Worm (Caenorhabditis elegans) whole organism, L4 larva: ENCODE results near the gene egg-3.

Source experiments
- ZK546.5 ChIP-seq, 2 experiments: sonication (generic microtip); optimal IDR thresholded peaks; 2 replicates each; lab custom pipeline; 2017; ENCODE audit warnings: missing biosample characterization in 2 of 2, missing genetic modification characterization in 2 of 2
- lir-3 ChIP-seq: sonication (generic microtip); optimal IDR thresholded peaks from 2 replicates; lab custom pipeline; 2016; ENCODE audit warnings: mild to moderate bottlenecking, missing genetic modification characterization, missing compliant biosample characterization
- nhr-10 ChIP-seq: fragments of 150-350 bp; optimal IDR thresholded peaks from 2 replicates; lab custom pipeline; 2014; ENCODE audit warnings: missing biosample characterization, missing genetic modification characterization
- nhr-76 ChIP-seq: fragments of 150-350 bp; optimal IDR thresholded peaks from 2 replicates; lab custom pipeline; 2014; ENCODE audit warnings: missing biosample characterization, missing genetic modification characterization

DNA sequence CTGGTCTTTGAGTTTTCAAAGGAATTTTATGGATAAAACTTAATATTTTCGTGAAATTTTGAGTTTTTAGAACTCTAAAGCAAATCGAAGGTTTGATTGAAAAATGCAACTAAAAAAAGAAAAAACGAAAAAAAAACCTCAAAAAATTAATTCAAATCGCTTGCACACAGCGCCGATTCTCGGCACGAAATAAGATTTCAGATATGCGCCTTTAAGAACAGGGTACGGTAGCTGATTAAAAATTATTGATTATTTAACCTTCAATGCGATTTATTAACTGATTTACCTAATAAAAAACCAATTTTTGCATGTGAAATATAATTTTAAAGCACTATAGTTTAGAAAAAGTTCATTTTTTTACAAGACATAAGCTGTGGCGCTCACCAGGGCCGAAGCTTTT lies 31.4 kb downstream of the egg-3 start:
- no peak for TF ChIP-seq nhr-10
- no peak for TF ChIP-seq lir-3 (tag; lab: Kevin White, UChicago)
- TF ChIP-seq ZK546.5 (tag; optimal IDR thresholded peaks at IDR 0.05; lab: Kevin White, UChicago): no peak
- TF ChIP-seq nhr-76 (tag; lab: Kevin White, UChicago): no peak
